Fruit fly (Drosophila melanogaster) whole organism, embryonic: ENCODE data around the gene CG14195.

Experiments
- Atf3 ChIP-seq: fragments of 200-800 bp; sonication (Bioruptor generic); optimal IDR thresholded peaks from 3 replicates; lab custom pipeline; 2016; ENCODE audit warnings: missing biosample characterization, missing genetic modification characterization
- BtbVII ChIP-seq: fragments of 200-800 bp; sonication (Bioruptor generic); optimal IDR thresholded peaks from 3 replicates; lab custom pipeline; 2017; ENCODE audit warnings: missing biosample characterization, mild to moderate bottlenecking, missing genetic modification characterization
- CG10565 ChIP-seq: fragments of 200-800 bp; sonication (Bioruptor generic); optimal IDR thresholded peaks from 3 replicates; lab custom pipeline; 2016; ENCODE audit warnings: missing biosample characterization, mild to moderate bottlenecking, missing genetic modification characterization
- CG11093 ChIP-seq: fragments of 200-800 bp; sonication (Bioruptor generic); IDR thresholded peaks from 3 replicates; pipeline ENCODE4 v1.3.6; 2022; ENCODE audit warnings: missing biosample characterization, missing genetic modification characterization
- CG11456 ChIP-seq: fragments of 200-800 bp; sonication (Bioruptor generic); IDR thresholded peaks from 3 replicates; pipeline ENCODE4 v1.3.6; 2022; ENCODE audit warnings: missing biosample characterization, missing genetic modification characterization
- CG12391 ChIP-seq: fragments of 200-800 bp; sonication (Bioruptor generic); optimal IDR thresholded peaks from 3 replicates; lab custom pipeline; 2018; ENCODE audit warnings: missing biosample characterization, mild to moderate bottlenecking, missing genetic modification characterization, moderate library complexity
- CG12942 ChIP-seq: fragments of 200-800 bp; sonication (Bioruptor generic); optimal IDR thresholded peaks from 3 replicates; lab custom pipeline; 2016; ENCODE audit warnings: missing biosample characterization, missing genetic modification characterization
- CG13424 ChIP-seq: fragments of 200-800 bp; sonication (Bioruptor generic); optimal IDR thresholded peaks from 2 replicates; lab custom pipeline; 2019; ENCODE audit warnings: missing biosample characterization, mild to moderate bottlenecking, missing genetic modification characterization, moderate library complexity
- CG13624 ChIP-seq: fragments of 200-800 bp; sonication (Bioruptor generic); optimal IDR thresholded peaks from 2 replicates; lab custom pipeline; 2016; ENCODE audit warnings: missing biosample characterization, missing genetic modification characterization
- CG14014 ChIP-seq: fragments of 200-800 bp; sonication (Bioruptor generic); IDR thresholded peaks from 2 replicates; pipeline ENCODE4 v1.3.6; 2022; ENCODE audit warnings: missing biosample characterization, missing genetic modification characterization
- CG15011 ChIP-seq: fragments of 200-800 bp; sonication (Bioruptor generic); optimal IDR thresholded peaks from 3 replicates; lab custom pipeline; 2018; ENCODE audit warnings: missing biosample characterization, mild to moderate bottlenecking, missing genetic modification characterization
- CG15073 ChIP-seq: fragments of 200-800 bp; sonication (Bioruptor generic); optimal IDR thresholded peaks from 2 replicates; lab custom pipeline; 2016; ENCODE audit warnings: missing biosample characterization, missing genetic modification characterization
- CG15601 ChIP-seq: fragments of 200-800 bp; sonication (Bioruptor generic); optimal IDR thresholded peaks from 3 replicates; lab custom pipeline; 2019; ENCODE audit warnings: missing biosample characterization, mild to moderate bottlenecking, missing genetic modification characterization, moderate library complexity
- CG15696 ChIP-seq: fragments of 200-800 bp; sonication (Bioruptor generic); optimal IDR thresholded peaks from 2 replicates; lab custom pipeline; 2019; ENCODE audit warnings: missing biosample characterization, mild to moderate bottlenecking, missing genetic modification characterization, moderate library complexity
- CG17186 ChIP-seq: fragments of 200-800 bp; sonication (Bioruptor generic); optimal IDR thresholded peaks from 3 replicates; lab custom pipeline; 2017; ENCODE audit warnings: missing biosample characterization, missing genetic modification reagents, missing genetic modification characterization
- CG30431 ChIP-seq: fragments of 200-800 bp; sonication (Bioruptor generic); optimal IDR thresholded peaks from 2 replicates; lab custom pipeline; 2017; ENCODE audit warnings: missing biosample characterization, missing genetic modification characterization
- CG3065 ChIP-seq: fragments of 200-800 bp; sonication (Bioruptor generic); optimal IDR thresholded peaks from 2 replicates; lab custom pipeline; 2016; ENCODE audit warnings: missing biosample characterization, missing genetic modification characterization
- CG32767 ChIP-seq: fragments of 200-800 bp; sonication (Bioruptor generic); IDR thresholded peaks from 2 replicates; pipeline ENCODE4 v1.3.6; 2022; ENCODE audit warnings: missing biosample characterization, missing genetic modification characterization
- CG32772 ChIP-seq: fragments of 200-800 bp; sonication (Bioruptor generic); IDR thresholded peaks from 2 replicates; pipeline ENCODE4 v1.3.6; 2022; ENCODE audit warnings: missing biosample characterization, missing genetic modification characterization
- CG34422 ChIP-seq: fragments of 200-800 bp; sonication (Bioruptor generic); IDR thresholded peaks from 3 replicates; pipeline ENCODE4 v1.3.6; 2022; ENCODE audit warnings: missing biosample characterization, missing genetic modification characterization
- CG42726 ChIP-seq: fragments of 200-800 bp; sonication (Bioruptor generic); IDR thresholded peaks from 2 replicates; pipeline ENCODE4 v1.3.6; 2022; ENCODE audit warnings: missing biosample characterization, missing genetic modification characterization; ENCODE audit not compliant: partially characterized antibody
- CG4328 ChIP-seq: fragments of 200-800 bp; sonication (Bioruptor generic); optimal IDR thresholded peaks from 3 replicates; lab custom pipeline; 2017; ENCODE audit warnings: missing biosample characterization, missing genetic modification reagents, missing genetic modification characterization
- CG6175 ChIP-seq: fragments of 200-800 bp; sonication (Bioruptor generic); IDR thresholded peaks from 3 replicates; pipeline ENCODE4 v1.3.6; 2022; ENCODE audit warnings: missing biosample characterization, missing genetic modification characterization
- CG8388 ChIP-seq: fragments of 200-800 bp; sonication (Bioruptor generic); optimal IDR thresholded peaks from 2 replicates; lab custom pipeline; 2019; ENCODE audit warnings: missing biosample characterization, mild to moderate bottlenecking, missing genetic modification characterization, moderate library complexity
- CG9797 ChIP-seq: fragments of 200-800 bp; sonication (Bioruptor generic); optimal IDR thresholded peaks from 3 replicates; lab custom pipeline; 2018; ENCODE audit warnings: missing biosample characterization, mild to moderate bottlenecking, missing genetic modification characterization
- CG9817 ChIP-seq: fragments of 200-800 bp; sonication (Bioruptor generic); optimal IDR thresholded peaks from 2 replicates; lab custom pipeline; 2018; ENCODE audit warnings: missing biosample characterization, mild to moderate bottlenecking, missing genetic modification characterization, moderate library complexity
- D ChIP-seq, 2 experiments: fragments of 200-800 bp in 1 of 2; fragments of >200 bp in 1 of 2; sonication (Bioruptor generic) in 1 of 2; optimal IDR thresholded peaks; 2 replicates in 1 of 2; 3 replicates in 1 of 2; lab custom pipeline; 2017; ENCODE audit warnings: mild to moderate bottlenecking in 1 of 2, missing biosample characterization in 1 of 2, missing genetic modification characterization in 1 of 2, missing genetic modification reagents in 1 of 2
- Gsc ChIP-seq: fragments of 200-800 bp; sonication (Bioruptor generic); IDR thresholded peaks from 2 replicates; pipeline ENCODE4 v1.3.6; 2022; ENCODE audit warnings: missing biosample characterization, missing genetic modification characterization
- Hr39 ChIP-seq: fragments of >200 bp; optimal IDR thresholded peaks from 2 replicates; lab custom pipeline; 2017
- Hr51 ChIP-seq, 2 experiments: fragments of 200-800 bp; sonication (Bioruptor generic); optimal IDR thresholded peaks; 2 replicates in 1 of 2; 3 replicates in 1 of 2; lab custom pipeline; 2016 to 2018; ENCODE audit warnings: missing biosample characterization in 2 of 2, missing genetic modification characterization in 2 of 2, mild to moderate bottlenecking in 1 of 2, moderate library complexity in 1 of 2
- NK7.1 ChIP-seq: fragments of 200-800 bp; sonication (Bioruptor generic); optimal IDR thresholded peaks from 3 replicates; lab custom pipeline; 2016; ENCODE audit warnings: missing biosample characterization, missing genetic modification characterization
- Ptx1 ChIP-seq: fragments of 200-800 bp; sonication (Bioruptor generic); IDR thresholded peaks from 2 replicates; pipeline ENCODE4 v1.3.6; 2022; ENCODE audit warnings: missing biosample characterization, missing genetic modification characterization
- Scr ChIP-seq: fragments of 200-800 bp; sonication (Bioruptor generic); IDR thresholded peaks from 2 replicates; pipeline ENCODE4 v1.3.6; 2022; ENCODE audit warnings: missing biosample characterization, missing genetic modification characterization; ENCODE audit not compliant: partially characterized antibody
- Sry-β ChIP-seq: fragments of 200-800 bp; sonication (Bioruptor generic); optimal IDR thresholded peaks from 2 replicates; lab custom pipeline; 2018; ENCODE audit warnings: missing biosample characterization, mild to moderate bottlenecking, missing genetic modification characterization, moderate library complexity
- ap ChIP-seq: fragments of 200-800 bp; sonication (Bioruptor generic); IDR thresholded peaks from 2 replicates; pipeline ENCODE4 v1.3.6; 2022; ENCODE audit warnings: missing biosample characterization, missing genetic modification characterization
- crol ChIP-seq: fragments of 200-800 bp; sonication (Bioruptor generic); IDR thresholded peaks from 2 replicates; pipeline ENCODE4 v1.3.6; 2022; ENCODE audit warnings: missing biosample characterization, missing genetic modification characterization
- disco-r ChIP-seq: fragments of 200-800 bp; sonication (Bioruptor generic); optimal IDR thresholded peaks from 2 replicates; lab custom pipeline; 2016; ENCODE audit warnings: missing biosample characterization, missing genetic modification characterization
- ham ChIP-seq: fragments of 200-800 bp; sonication (Bioruptor generic); IDR thresholded peaks from 2 replicates; pipeline ENCODE4 v1.3.6; 2022; ENCODE audit warnings: missing biosample characterization, missing genetic modification characterization
- kni ChIP-seq: fragments of 200-800 bp; sonication (Bioruptor generic); optimal IDR thresholded peaks from 3 replicates; lab custom pipeline; 2017; ENCODE audit warnings: mild to moderate bottlenecking, missing biosample characterization, missing genetic modification reagents, missing genetic modification characterization
- onecut ChIP-seq: fragments of 200-800 bp; sonication (Bioruptor generic); IDR thresholded peaks from 2 replicates; pipeline ENCODE4 v1.3.6; 2022; ENCODE audit warnings: missing biosample characterization, missing genetic modification characterization
- pan ChIP-seq, 4 experiments: fragments of >200 bp in 3 of 4; fragments of 200-800 bp in 1 of 4; sonication (Bioruptor generic) in 1 of 4; optimal IDR thresholded peaks in 3 of 4; IDR thresholded peaks in 1 of 4; 2 replicates each; pipeline versions ENCODE4 v1.3.6 to Lab custom; 2017 to 2022; ENCODE audit warnings: missing biosample characterization in 2 of 4, missing genetic modification characterization in 2 of 4, mixed read lengths in 1 of 4
- peb ChIP-seq: fragments of 200-800 bp; sonication (Bioruptor generic); IDR thresholded peaks from 2 replicates; pipeline ENCODE4 v1.3.6; 2022; ENCODE audit warnings: missing biosample characterization, missing genetic modification characterization
- pfk ChIP-seq: fragments of 200-800 bp; sonication (Bioruptor generic); optimal IDR thresholded peaks from 2 replicates; lab custom pipeline; 2018; ENCODE audit warnings: missing biosample characterization, mild to moderate bottlenecking, missing genetic modification characterization, moderate library complexity
- pros ChIP-seq: fragments of 200-800 bp; sonication (Bioruptor generic); optimal IDR thresholded peaks from 3 replicates; lab custom pipeline; 2019; ENCODE audit warnings: missing biosample characterization, mild to moderate bottlenecking, missing genetic modification characterization, moderate library complexity
- seq ChIP-seq: fragments of 200-800 bp; sonication (Bioruptor generic); IDR thresholded peaks from 2 replicates; pipeline ENCODE4 v1.3.6; 2022; ENCODE audit warnings: missing biosample characterization, missing genetic modification characterization
- so ChIP-seq: fragments of 200-800 bp; sonication (Bioruptor generic); IDR thresholded peaks from 3 replicates; pipeline ENCODE4 v1.3.6; 2022; ENCODE audit warnings: missing biosample characterization, missing genetic modification characterization
- sob ChIP-seq: fragments of 200-800 bp; sonication (Bioruptor generic); IDR thresholded peaks from 2 replicates; pipeline ENCODE4 v1.3.6; 2022; ENCODE audit warnings: missing biosample characterization, missing genetic modification characterization
- zfh1 ChIP-seq: fragments of 200-800 bp; sonication (Bioruptor generic); IDR thresholded peaks from 3 replicates; pipeline ENCODE4 v1.3.6; 2022; ENCODE audit warnings: missing biosample characterization, missing genetic modification characterization

The CG14195 gene

DNA sequence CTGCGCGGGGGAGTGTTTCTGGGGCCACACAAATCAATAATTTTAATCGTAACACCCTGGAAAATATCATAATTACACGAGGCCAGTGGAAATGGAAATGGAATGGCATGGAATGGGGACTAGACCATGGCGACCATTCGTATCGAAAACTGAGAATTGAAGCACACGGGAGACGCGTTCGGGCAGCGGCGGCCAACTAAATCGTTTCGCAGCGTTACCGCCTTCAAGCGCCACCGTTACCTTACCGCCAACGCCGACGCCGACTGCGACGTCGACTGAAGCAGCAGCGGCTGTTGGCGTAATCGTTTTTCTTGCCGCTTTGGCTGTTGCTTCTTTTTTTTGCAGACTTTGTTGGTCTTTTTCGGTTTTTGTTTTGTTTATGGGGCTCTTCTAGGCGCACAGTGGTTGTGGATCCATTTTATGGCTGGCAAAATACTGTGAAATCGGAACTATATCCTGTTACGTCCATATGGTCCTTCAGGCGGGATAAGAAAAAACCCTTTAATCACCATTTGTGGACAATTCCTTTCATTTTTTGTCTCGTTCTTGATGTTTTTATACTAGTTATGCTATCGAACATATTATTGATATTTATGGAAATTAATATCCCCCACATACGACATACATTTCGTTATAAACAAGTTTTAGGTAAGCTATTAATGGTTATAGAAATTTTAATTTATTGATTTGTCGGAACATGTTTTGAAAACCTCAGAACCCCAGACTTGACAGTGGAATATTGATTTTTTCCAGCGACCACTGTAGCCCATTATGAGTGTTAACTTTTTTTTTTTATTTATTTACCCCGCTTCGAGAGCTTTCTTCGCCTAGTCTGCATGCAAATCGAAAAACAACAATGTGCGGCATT lies 46.5 kb downstream of the CG14195 start (continued):
- peak; percentile 18 for TF ChIP-seq CG12391 (tag; lab: Kevin White, UChicago)
- TF ChIP-seq CG15601 (tag; lab: Kevin White, UChicago): no peak
- no peak for TF ChIP-seq CG13624 (GFP tag; lab: Kevin White, UChicago)
- TF ChIP-seq CG10565 (GFP tag; lab: Kevin White, UChicago): no peak
- TF ChIP-seq CG42726 (GFP tag; lab: Robert Waterston, UW): no peak
- no peak for TF ChIP-seq Hr39 (lab: Kevin White, UChicago)
- no peak for TF ChIP-seq disco-r (GFP tag; lab: Kevin White, UChicago)
- no peak for TF ChIP-seq CG32772 (GFP tag; lab: Robert Waterston, UW)
- TF ChIP-seq Hr51 (GFP tag; optimal IDR thresholded peaks at IDR 0.05; lab: Kevin White, UChicago): peak in 1 of 2 experiments; percentile 28
- no peak for TF ChIP-seq pros (GFP tag; lab: Kevin White, UChicago)
- TF ChIP-seq peb (GFP tag; lab: Robert Waterston, UW): no peak
- no peak for TF ChIP-seq so (GFP tag; lab: Robert Waterston, UW)
- peak; percentile 52; the same call in 1 of the 2 replicates for TF ChIP-seq crol (GFP tag; lab: Robert Waterston, UW)
- TF ChIP-seq CG3065 (GFP tag; lab: Kevin White, UChicago): no peak
- no peak for TF ChIP-seq CG9797 (GFP tag; lab: Kevin White, UChicago)
- TF ChIP-seq kni: no peak
- no peak for TF ChIP-seq CG4328 (GFP tag; lab: Kevin White, UChicago)
- TF ChIP-seq CG30431 (GFP tag; lab: Kevin White, UChicago): peak; percentile 8
- no peak for TF ChIP-seq CG15011 (GFP tag; lab: Kevin White, UChicago)
- no peak for TF ChIP-seq Atf3 (GFP tag; lab: Kevin White, UChicago)
- no peak for TF ChIP-seq D (optimal IDR thresholded peaks at IDR 0.05; lab: Kevin White, UChicago)
- no peak for TF ChIP-seq D (GFP tag; optimal IDR thresholded peaks at IDR 0.05; lab: Kevin White, UChicago)
- TF ChIP-seq onecut (GFP tag; lab: Robert Waterston, UW): peak; percentile 57; the same call in 1 of the 2 replicates
- no peak for TF ChIP-seq NK7.1
- no peak for TF ChIP-seq Gsc
- no peak for TF ChIP-seq CG15696
- TF ChIP-seq CG11093: no peak
- peak; percentile 31; the same call in 1 of the 2 replicates for TF ChIP-seq seq (GFP tag; lab: Robert Waterston, UW)
- no peak for TF ChIP-seq CG34422 (GFP tag; lab: Robert Waterston, UW)
- no peak for TF ChIP-seq CG14014 (GFP tag; lab: Robert Waterston, UW)
- peak; percentile 9; the same call in 1 of the 2 replicates for TF ChIP-seq Ptx1 (GFP tag; lab: Robert Waterston, UW)
- TF ChIP-seq CG9817 (tag; lab: Kevin White, UChicago): no peak
- TF ChIP-seq CG11456 (GFP tag; lab: Robert Waterston, UW): 0 out of 3 replicates have a peak, but pooled peaks have one; percentile 39
- TF ChIP-seq sob (GFP tag; lab: Robert Waterston, UW): no peak
- TF ChIP-seq pan (optimal IDR thresholded peaks at IDR 0.05; lab: Kevin White, UChicago): no peak
- TF ChIP-seq pan (GFP tag; optimal IDR thresholded peaks at IDR 0.05 in 1 of 2, IDR thresholded peaks at IDR 0.05 in 1 of 2): no peak
- TF ChIP-seq CG32767: 0 out of 2 replicates have a peak, but pooled peaks have one; percentile 17
- TF ChIP-seq ap (GFP tag; lab: Robert Waterston, UW): no peak
- no peak for TF ChIP-seq CG6175 (GFP tag; lab: Robert Waterston, UW)
- no peak for TF ChIP-seq ham (GFP tag; lab: Robert Waterston, UW)
- TF ChIP-seq CG15073: no peak
- TF ChIP-seq zfh1 (GFP tag; lab: Robert Waterston, UW): no peak
- no peak for TF ChIP-seq CG8388 (GFP tag; lab: Kevin White, UChicago)
- no peak for TF ChIP-seq CG17186 (GFP tag; lab: Kevin White, UChicago)
- TF ChIP-seq Scr (GFP tag; lab: Robert Waterston, UW): no peak
- TF ChIP-seq BtbVII (GFP tag; lab: Kevin White, UChicago): no peak
- peak; percentile 55 for TF ChIP-seq pfk (GFP tag; lab: Kevin White, UChicago)
- TF ChIP-seq Sry-β (GFP tag; lab: Kevin White, UChicago): no peak
- no peak for TF ChIP-seq CG13424
- no peak for TF ChIP-seq CG12942 (GFP tag; lab: Kevin White, UChicago)
